Worm (Caenorhabditis elegans) whole organism, mixed stage, embryonic: Measurements from ENCODE around the gene C13F10.5.

Experiments used
- ces-1 ChIP-seq: fragments of 150-350 bp; optimal IDR thresholded peaks from 2 replicates; lab custom pipeline; 2014; ENCODE audit warnings: missing biosample characterization, missing genetic modification reagents, missing genetic modification characterization
- cnd-1 ChIP-seq: fragments of 200-800 bp; sonication (Bioruptor generic); optimal IDR thresholded peaks from 2 replicates; lab custom pipeline; 2018; ENCODE audit warnings: mild to moderate bottlenecking, missing genetic modification characterization, missing compliant biosample characterization
- elt-3 ChIP-seq: fragments of 150-350 bp; optimal IDR thresholded peaks from 2 replicates; lab custom pipeline; 2014; ENCODE audit warnings: missing biosample characterization, missing genetic modification characterization
- snpc-4 ChIP-seq: fragments of 150-350 bp; optimal IDR thresholded peaks from 2 replicates; lab custom pipeline; 2014; ENCODE audit warnings: missing biosample characterization, missing genetic modification characterization
- unc-39 ChIP-seq: fragments of 150-350 bp; optimal IDR thresholded peaks from 2 replicates; lab custom pipeline; 2014; ENCODE audit warnings: missing biosample characterization, missing genetic modification characterization
- ztf-11 ChIP-seq: fragments of 150-350 bp; optimal IDR thresholded peaks from 2 replicates; lab custom pipeline; 2014; ENCODE audit warnings: missing biosample characterization, missing genetic modification characterization

DNA sequence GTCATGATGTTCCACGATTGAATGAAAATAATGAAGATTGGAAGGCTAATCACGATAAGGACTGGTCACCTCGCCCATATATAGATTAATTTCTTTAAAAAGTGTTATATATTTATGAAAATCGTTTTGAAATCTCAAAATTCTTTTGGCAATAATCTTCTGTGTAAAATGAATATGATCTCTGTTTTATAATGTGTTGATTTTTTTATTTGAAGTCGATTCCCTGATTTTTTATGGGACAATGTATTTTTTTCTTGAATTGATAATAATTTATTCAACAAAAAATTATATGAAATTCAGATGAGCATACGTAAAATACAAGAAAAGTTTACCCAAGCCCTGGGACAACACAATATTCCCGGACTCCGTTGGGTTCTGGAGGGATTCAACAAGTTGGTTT, 20.6 kb upstream of the C13F10.5 start, which contains the start of gene C05C8.1:
- no peak for TF ChIP-seq cnd-1
- no peak for TF ChIP-seq unc-39 (tag; lab: Kevin White, UChicago)
- TF ChIP-seq elt-3, result no peak
- TF ChIP-seq ztf-11 (tag; lab: Kevin White, UChicago), result no peak
- TF ChIP-seq snpc-4, result no peak
- no peak for TF ChIP-seq ces-1 (GFP tag; lab: Kevin White, UChicago)
